Worm (Caenorhabditis elegans): ENCODE data around the gene spig-8.

DNA sequence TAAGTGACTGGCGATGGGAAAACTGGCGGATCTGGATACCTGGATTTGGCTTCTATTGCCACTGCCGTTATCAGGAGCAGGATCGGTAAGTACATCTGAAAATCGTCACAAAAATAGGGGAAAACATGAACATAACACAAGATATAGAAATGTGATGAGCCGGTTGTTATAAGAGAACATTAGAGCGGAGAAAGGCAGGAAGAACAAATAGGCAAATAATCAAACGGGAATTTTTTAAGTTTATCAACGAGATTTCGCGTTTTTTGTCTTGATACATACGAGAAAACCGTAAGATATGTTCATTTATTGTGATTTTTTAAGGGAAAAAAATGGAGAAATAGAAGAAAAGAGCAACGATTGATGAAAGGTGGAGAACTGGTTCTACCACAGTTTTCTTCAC lies 10.5 kb downstream of the spig-8 start, which contains the start of gene Y57E12AR.1:
- no peak for TF ChIP-seq hnd-1 (tag; optimal IDR thresholded peaks at IDR 0.05)
- no peak for TF ChIP-seq ama-1 (optimal IDR thresholded peaks at IDR 0.05)
- no peak for TF ChIP-seq ets-7 (tag; optimal IDR thresholded peaks at IDR 0.05)
- no peak for TF ChIP-seq sea-1 (GFP tag; conservative IDR thresholded peaks at IDR 0.05)
- no peak for TF ChIP-seq pes-1 (GFP tag; IDR thresholded peaks at IDR 0.05)
- no peak for TF ChIP-seq ceh-13 (GFP tag; optimal IDR thresholded peaks at IDR 0.05)
